Fruit fly (Drosophila melanogaster) whole organism, embryonic: Measurements from ENCODE around the gene CG13694.

ENCODE experiments used
- CG11398 ChIP-seq: fragments of 200-800 bp; sonication (Bioruptor generic); optimal IDR thresholded peaks from 2 replicates; lab custom pipeline; 2016; ENCODE audit warnings: missing biosample characterization, missing genetic modification characterization
- CG11696 ChIP-seq: fragments of 200-800 bp; sonication (Bioruptor generic); IDR thresholded peaks from 2 replicates; pipeline ENCODE4 v1.3.6; 2022; ENCODE audit warnings: missing biosample characterization, missing genetic modification characterization
- CG12219 ChIP-seq: fragments of 200-800 bp; sonication (Bioruptor generic); optimal IDR thresholded peaks from 3 replicates; lab custom pipeline; 2018; ENCODE audit warnings: missing biosample characterization, mild to moderate bottlenecking, missing genetic modification characterization
- CG12236 ChIP-seq: fragments of 200-800 bp; sonication (Bioruptor generic); optimal IDR thresholded peaks from 2 replicates; lab custom pipeline; 2016; ENCODE audit warnings: missing biosample characterization, missing genetic modification characterization
- CG14860 ChIP-seq: fragments of 200-800 bp; sonication (Bioruptor generic); IDR thresholded peaks from 3 replicates; pipeline ENCODE4 v1.3.6; 2022; ENCODE audit warnings: missing biosample characterization, missing genetic modification characterization; ENCODE audit not compliant: partially characterized antibody
- CG16779 ChIP-seq: fragments of 200-800 bp; sonication (Bioruptor generic); IDR thresholded peaks from 2 replicates; pipeline ENCODE4 v1.3.6; 2022; ENCODE audit warnings: missing biosample characterization, missing genetic modification characterization
- CG34376 ChIP-seq: fragments of 200-800 bp; sonication (Bioruptor generic); optimal IDR thresholded peaks from 2 replicates; lab custom pipeline; 2018; ENCODE audit warnings: missing biosample characterization, mild to moderate bottlenecking, missing genetic modification characterization
- CG8359 ChIP-seq: fragments of 200-800 bp; sonication (Bioruptor generic); optimal IDR thresholded peaks from 2 replicates; lab custom pipeline; 2017; ENCODE audit warnings: missing biosample characterization, mild to moderate bottlenecking, missing genetic modification characterization, borderline replicate concordance
- CG9215 ChIP-seq: fragments of 200-800 bp; sonication (Bioruptor generic); IDR thresholded peaks from 2 replicates; pipeline ENCODE4 v1.3.6; 2022; ENCODE audit warnings: missing biosample characterization, missing genetic modification characterization
- Chrac-16 ChIP-seq: fragments of 200-800 bp; sonication (Bioruptor generic); optimal IDR thresholded peaks from 3 replicates; lab custom pipeline; 2016; ENCODE audit warnings: missing biosample characterization, missing genetic modification characterization
- CoRest ChIP-seq: fragments of 200-800 bp; sonication (Bioruptor generic); optimal IDR thresholded peaks from 3 replicates; lab custom pipeline; 2018; ENCODE audit warnings: missing biosample characterization, mild to moderate bottlenecking, missing genetic modification characterization, moderate library complexity
- Dek ChIP-seq: fragments of 200-800 bp; sonication (Bioruptor generic); optimal IDR thresholded peaks from 3 replicates; lab custom pipeline; 2019; ENCODE audit warnings: missing biosample characterization, mild to moderate bottlenecking, missing genetic modification characterization, moderate library complexity
- Dll ChIP-seq: fragments of 200-800 bp; sonication (Bioruptor generic); IDR thresholded peaks from 4 replicates; pipeline ENCODE4 v1.3.6; 2022; ENCODE audit warnings: missing biosample characterization, missing genetic modification characterization; ENCODE audit not compliant: partially characterized antibody
- HLHmδ ChIP-seq: fragments of 200-800 bp; sonication (Bioruptor generic); optimal IDR thresholded peaks from 2 replicates; lab custom pipeline; 2018; ENCODE audit warnings: missing biosample characterization, mild to moderate bottlenecking, missing genetic modification characterization, moderate library complexity
- Hr51 ChIP-seq, 2 experiments: fragments of 200-800 bp; sonication (Bioruptor generic); optimal IDR thresholded peaks; 2 replicates in 1 of 2; 3 replicates in 1 of 2; lab custom pipeline; 2016 to 2018; ENCODE audit warnings: missing biosample characterization in 2 of 2, missing genetic modification characterization in 2 of 2, mild to moderate bottlenecking in 1 of 2, moderate library complexity in 1 of 2
- Jarid2 ChIP-seq: fragments of 200-800 bp; sonication (Bioruptor generic); optimal IDR thresholded peaks from 3 replicates; lab custom pipeline; 2017; ENCODE audit warnings: mild to moderate bottlenecking, missing biosample characterization, missing genetic modification reagents, missing genetic modification characterization
- Stat92E ChIP-seq, 3 experiments: fragments of >200 bp in 2 of 3; fragments of 200-800 bp in 1 of 3; sonication (Bioruptor generic) in 1 of 3; optimal IDR thresholded peaks; 2 replicates each; lab custom pipeline; 2017 to 2019; ENCODE audit warnings: missing biosample characterization in 3 of 3, missing genetic modification characterization in 3 of 3, mild to moderate bottlenecking in 1 of 3, moderate library complexity in 1 of 3
- Trl ChIP-seq, 3 experiments: fragments of >200 bp in 2 of 3; fragments of 200-800 bp in 1 of 3; sonication (Bioruptor generic) in 1 of 3; optimal IDR thresholded peaks; 2 replicates in 1 of 3; 3 replicates in 2 of 3; lab custom pipeline; 2016 to 2017; ENCODE audit warnings: missing biosample characterization in 1 of 3, missing genetic modification characterization in 1 of 3
- bbx ChIP-seq: fragments of 200-800 bp; sonication (Bioruptor generic); IDR thresholded peaks from 2 replicates; pipeline ENCODE4 v1.3.6; 2022; ENCODE audit warnings: missing biosample characterization, missing genetic modification characterization; ENCODE audit not compliant: partially characterized antibody
- chinmo ChIP-seq: fragments of 200-800 bp; sonication (Bioruptor generic); IDR thresholded peaks from 4 replicates; pipeline ENCODE4 v1.3.6; 2022; ENCODE audit warnings: missing biosample characterization, missing genetic modification characterization; ENCODE audit not compliant: partially characterized antibody
- ci ChIP-seq: fragments of 200-800 bp; sonication (Bioruptor generic); IDR thresholded peaks from 3 replicates; pipeline ENCODE4 v1.3.6; 2022; ENCODE audit warnings: missing biosample characterization, missing genetic modification characterization
- cwo ChIP-seq: fragments of 200-800 bp; sonication (Bioruptor generic); optimal IDR thresholded peaks from 3 replicates; lab custom pipeline; 2017; ENCODE audit warnings: missing biosample characterization, missing genetic modification characterization, mild to moderate bottlenecking, moderate library complexity, missing genetic modification reagents
- ftz-f1 ChIP-seq: fragments of 200-800 bp; sonication (Bioruptor generic); optimal IDR thresholded peaks from 2 replicates; lab custom pipeline; 2016; ENCODE audit warnings: missing biosample characterization, missing genetic modification characterization
- gem ChIP-seq: fragments of 200-800 bp; sonication (Bioruptor generic); optimal IDR thresholded peaks from 2 replicates; lab custom pipeline; 2019; ENCODE audit warnings: missing biosample characterization, mild to moderate bottlenecking, missing genetic modification characterization, moderate library complexity
- ind ChIP-seq: fragments of 200-800 bp; sonication (Bioruptor generic); optimal IDR thresholded peaks from 3 replicates; lab custom pipeline; 2016; ENCODE audit warnings: missing biosample characterization, missing genetic modification characterization
- jigr1 ChIP-seq: fragments of 200-800 bp; sonication (Bioruptor generic); IDR thresholded peaks from 3 replicates; pipeline ENCODE4 v1.3.6; 2022; ENCODE audit warnings: missing biosample characterization, missing genetic modification characterization
- mam ChIP-seq: fragments of 200-800 bp; sonication (Bioruptor generic); optimal IDR thresholded peaks from 3 replicates; lab custom pipeline; 2016; ENCODE audit warnings: missing biosample characterization, missing genetic modification characterization
- phol ChIP-seq: fragments of 200-800 bp; sonication (Bioruptor generic); optimal IDR thresholded peaks from 3 replicates; lab custom pipeline; 2018; ENCODE audit warnings: missing biosample characterization, mild to moderate bottlenecking, missing genetic modification characterization, moderate library complexity
- pnt ChIP-seq: fragments of 200-800 bp; sonication (Bioruptor generic); optimal IDR thresholded peaks from 3 replicates; lab custom pipeline; 2016; ENCODE audit warnings: missing biosample characterization, missing genetic modification characterization
- rib ChIP-seq: fragments of 200-800 bp; sonication (Bioruptor generic); IDR thresholded peaks from 2 replicates; pipeline ENCODE4 v1.3.6; 2022; ENCODE audit warnings: missing biosample characterization, missing genetic modification characterization
- slp2 ChIP-seq: fragments of 200-800 bp; sonication (Bioruptor generic); optimal IDR thresholded peaks from 2 replicates; lab custom pipeline; 2016; ENCODE audit warnings: missing biosample characterization, missing genetic modification characterization
- sna ChIP-seq: fragments of 200-800 bp; sonication (Bioruptor generic); IDR thresholded peaks from 2 replicates; pipeline ENCODE4 v1.3.6; 2022; ENCODE audit warnings: missing biosample characterization, missing genetic modification characterization; ENCODE audit not compliant: partially characterized antibody
- sob ChIP-seq: fragments of 200-800 bp; sonication (Bioruptor generic); IDR thresholded peaks from 2 replicates; pipeline ENCODE4 v1.3.6; 2022; ENCODE audit warnings: missing biosample characterization, missing genetic modification characterization
- sug ChIP-seq: fragments of 200-800 bp; optimal IDR thresholded peaks from 2 replicates; lab custom pipeline; 2019; ENCODE audit warnings: missing biosample characterization, mild to moderate bottlenecking, missing genetic modification characterization, moderate library complexity
- tll ChIP-seq, 2 experiments: fragments of 200-800 bp in 1 of 2; fragments of >200 bp in 1 of 2; sonication (Bioruptor generic) in 1 of 2; optimal IDR thresholded peaks; 2 replicates each; lab custom pipeline; 2017 to 2019; ENCODE audit warnings: missing biosample characterization in 2 of 2, missing genetic modification characterization in 2 of 2, mild to moderate bottlenecking in 1 of 2, moderate library complexity in 1 of 2
- vvl ChIP-seq: fragments of 200-800 bp; sonication (Bioruptor generic); IDR thresholded peaks from 2 replicates; pipeline ENCODE4 v1.3.6; 2022; ENCODE audit warnings: missing biosample characterization, missing genetic modification characterization
- wek ChIP-seq: fragments of 200-800 bp; sonication (Bioruptor generic); optimal IDR thresholded peaks from 3 replicates; lab custom pipeline; 2018; ENCODE audit warnings: missing biosample characterization, mild to moderate bottlenecking, missing genetic modification characterization, moderate library complexity
- wor ChIP-seq: fragments of 200-800 bp; sonication (Bioruptor generic); IDR thresholded peaks from 2 replicates; pipeline ENCODE4 v1.3.6; 2022; ENCODE audit warnings: missing biosample characterization, missing genetic modification characterization
- zfh1 ChIP-seq: fragments of 200-800 bp; sonication (Bioruptor generic); IDR thresholded peaks from 3 replicates; pipeline ENCODE4 v1.3.6; 2022; ENCODE audit warnings: missing biosample characterization, missing genetic modification characterization

Gene CG13694

dm6 chr2L:87255-87723 lies 29.0 kb downstream of the CG13694 start, which contains the start of gene net (continued):
- TF ChIP-seq Dek (tag; lab: Kevin White, UChicago), result peak; percentile 66
- TF ChIP-seq CG12236, result no peak
- TF ChIP-seq ind (GFP tag; lab: Kevin White, UChicago), result peak; percentile 51
- peak; percentile 85 for TF ChIP-seq CoRest (tag; lab: Kevin White, UChicago)
- TF ChIP-seq tll (GFP tag; optimal IDR thresholded peaks at IDR 0.05; lab: Kevin White, UChicago), result no peak
- no peak for TF ChIP-seq bbx
- TF ChIP-seq Dll (GFP tag; lab: Robert Waterston, UW), result no peak
- TF ChIP-seq Trl (optimal IDR thresholded peaks at IDR 0.05; lab: Kevin White, UChicago), result no peak
- no peak for TF ChIP-seq Trl (GFP tag; optimal IDR thresholded peaks at IDR 0.05; lab: Kevin White, UChicago)
- no peak for TF ChIP-seq slp2 (GFP tag; lab: Kevin White, UChicago)
- peak; percentile 24 for TF ChIP-seq HLHmδ (GFP tag; lab: Kevin White, UChicago)
- TF ChIP-seq jigr1, result no peak
- TF ChIP-seq phol (tag; lab: Kevin White, UChicago), result peak; percentile 65
- TF ChIP-seq Jarid2, result peak; percentile 57
- peak; percentile 3 for TF ChIP-seq ftz-f1 (GFP tag; lab: Kevin White, UChicago)
- peak; percentile 79 for TF ChIP-seq gem (tag; lab: Kevin White, UChicago)
- TF ChIP-seq ci (GFP tag; lab: Robert Waterston, UW), result peak; percentile 66; the same call in 2 of the 3 replicates
- TF ChIP-seq sna, result no peak
- TF ChIP-seq wor (GFP tag; lab: Robert Waterston, UW), result no peak
- no peak for TF ChIP-seq CG16779 (GFP tag; lab: Robert Waterston, UW)
- TF ChIP-seq CG9215 (GFP tag; lab: Robert Waterston, UW), result no peak
- TF ChIP-seq Chrac-16 (GFP tag; lab: Kevin White, UChicago), result peak; percentile 37
- TF ChIP-seq CG11398 (GFP tag; lab: Kevin White, UChicago), result no peak
- TF ChIP-seq Hr51 (GFP tag; optimal IDR thresholded peaks at IDR 0.05; lab: Kevin White, UChicago), result peak in 1 of 2 experiments; percentile 72
- TF ChIP-seq CG11696 (GFP tag; lab: Robert Waterston, UW), result no peak
- TF ChIP-seq CG14860 (GFP tag; lab: Robert Waterston, UW), result no peak

dm6 chr2L:85701-86100 lies 30.6 kb downstream of the CG13694 start:
- TF ChIP-seq wek (no peak), chinmo (GFP tag; lab: Robert Waterston, UW) (0 out of 4 replicates have a peak, but pooled peaks have one; percentile 10), sug (tag; lab: Kevin White, UChicago) (peak; percentile 76), CG34376 (GFP tag; lab: Kevin White, UChicago) (peak; percentile 6), zfh1 (GFP tag; lab: Robert Waterston, UW) (no peak), pnt (GFP tag; lab: Kevin White, UChicago) (no peak), rib (GFP tag; lab: Robert Waterston, UW) (no peak), CG8359 (GFP tag; lab: Kevin White, UChicago) (no peak), CG12219 (GFP tag; lab: Kevin White, UChicago) (no peak), mam (no peak), vvl (GFP tag; lab: Robert Waterston, UW) (no peak), cwo (GFP tag; lab: Kevin White, UChicago) (no peak), sob (GFP tag; lab: Robert Waterston, UW) (no peak), Stat92E (GFP tag; optimal IDR thresholded peaks at IDR 0.05; lab: Kevin White, UChicago) (no peak)
